Fruit fly (Drosophila melanogaster): ENCODE data around the gene ph-d.

Gene ph-d

dm6 chrX:2123013-2123964 lies at the start of gene ph-d:
TSS of gene ph-d (minus strand) at chrX:2123286.
- TF ChIP-seq OdsH (GFP tag; optimal IDR thresholded peaks at IDR 0.05) (peak; percentile 5), CG9139 (GFP tag; optimal IDR thresholded peaks at IDR 0.05) (peak; percentile 81), CG16779 (tag; optimal IDR thresholded peaks at IDR 0.05) (peak; percentile 61), CG7368 (GFP tag; optimal IDR thresholded peaks at IDR 0.05) (peak; percentile 60), Sox102F (GFP tag; optimal IDR thresholded peaks at IDR 0.05) (peak; percentile 45), Hr38 (GFP tag; optimal IDR thresholded peaks at IDR 0.05) (no peak), Lpt (GFP tag; optimal IDR thresholded peaks at IDR 0.05) (peak; percentile 94), eg (GFP tag; IDR thresholded peaks at IDR 0.05) (peak; percentile 91), cyc (GFP tag; optimal IDR thresholded peaks at IDR 0.05) (peak; percentile 47), CG6163 (GFP tag; IDR thresholded peaks at IDR 0.05) (peak; percentile 94), CG10669 (GFP tag; optimal IDR thresholded peaks at IDR 0.05) (peak; percentile 60), lz (GFP tag; optimal IDR thresholded peaks at IDR 0.05) (peak; percentile 15), net (GFP tag; optimal IDR thresholded peaks at IDR 0.05) (peak; percentile 75), salr (GFP tag; optimal IDR thresholded peaks at IDR 0.05) (peak; percentile 58 to 74), Hr39 (GFP tag; optimal IDR thresholded peaks at IDR 0.05) (peak; percentile 21), Smox (GFP tag; optimal IDR thresholded peaks at IDR 0.05) (peak; percentile 52), vri (GFP tag; optimal IDR thresholded peaks at IDR 0.05) (peak; percentile 46), ss (GFP tag; optimal IDR thresholded peaks at IDR 0.05) (peak; percentile 84 to 93), CG3032 (tag; optimal IDR thresholded peaks at IDR 0.05) (peak; percentile 76), Gug (GFP tag; IDR thresholded peaks at IDR 0.05) (peak; percentile 84), CG11762 (GFP tag; optimal IDR thresholded peaks at IDR 0.05; ENCODE audit: insufficient read depth) (peak; percentile 38), fd59A (GFP tag; optimal IDR thresholded peaks at IDR 0.05) (peak; percentile 75), Blimp-1 (GFP tag; optimal IDR thresholded peaks at IDR 0.05) (peak; percentile 30), Eip75B (GFP tag; optimal IDR thresholded peaks at IDR 0.05) (peak; percentile 51), CG6854 (GFP tag; optimal IDR thresholded peaks at IDR 0.05) (peak; percentile 67), Sox15 (GFP tag; optimal IDR thresholded peaks at IDR 0.05) (no peak), CG8119 (GFP tag; IDR thresholded peaks at IDR 0.05) (peak; percentile 78; the same call in 2 of the 3 replicates), spab (GFP tag; optimal IDR thresholded peaks at IDR 0.05) (no peak), pdm3 (GFP tag; optimal IDR thresholded peaks at IDR 0.05) (peak; percentile 51), CG6792 (GFP tag; optimal IDR thresholded peaks at IDR 0.05) (no peak), fkh (GFP tag; optimal IDR thresholded peaks at IDR 0.05) (peak; percentile 51), dac (GFP tag; optimal IDR thresholded peaks at IDR 0.05) (peak; percentile 79), Ets21C (GFP tag; optimal IDR thresholded peaks at IDR 0.05) (peak; percentile 17), Eip93F (GFP tag; optimal IDR thresholded peaks at IDR 0.05) (no peak), Hr4 (GFP tag; optimal IDR thresholded peaks at IDR 0.05) (peak; percentile 52), CG32006 (GFP tag; optimal IDR thresholded peaks at IDR 0.05) (peak; percentile 57), CG11902 (GFP tag; optimal IDR thresholded peaks at IDR 0.05) (no peak), CG3919 (GFP tag; optimal IDR thresholded peaks at IDR 0.05) (peak; percentile 20), CG1621 (tag; optimal IDR thresholded peaks at IDR 0.05) (peak; percentile 88), CG6276 (GFP tag; optimal IDR thresholded peaks at IDR 0.05) (peak; percentile 25), CG6808 (GFP tag; optimal IDR thresholded peaks at IDR 0.05) (peak; percentile 76), CG4318 (GFP tag; optimal IDR thresholded peaks at IDR 0.05) (peak; percentile 3), topi (GFP tag; optimal IDR thresholded peaks at IDR 0.05) (peak; percentile 52), CG15336 (GFP tag; IDR thresholded peaks at IDR 0.05) (peak; percentile 85), acj6 (GFP tag; optimal IDR thresholded peaks at IDR 0.05) (peak; percentile 37), Ets96B (tag; optimal IDR thresholded peaks at IDR 0.05) (peak; percentile 88), CG10631 (GFP tag; optimal IDR thresholded peaks at IDR 0.05) (peak; percentile 16), fd85E (GFP tag; optimal IDR thresholded peaks at IDR 0.05) (peak; percentile 72), CG31627 (GFP tag; optimal IDR thresholded peaks at IDR 0.05) (peak; percentile 23)

Measured in whole organism, prepupa.